Fruit fly (Drosophila melanogaster) whole organism, adult: ENCODE data around the gene CG3062.

Experiments used
- CG11617 ChIP-seq: fragments of 200-800 bp; sonication (Bioruptor generic); optimal IDR thresholded peaks from 2 replicates; lab custom pipeline; 2017; ENCODE audit warnings: mild to moderate bottlenecking, missing biosample characterization, missing genetic modification reagents, missing genetic modification characterization
- CG33017 ChIP-seq: fragments of 200-800 bp; sonication (Bioruptor generic); optimal IDR thresholded peaks from 2 replicates; lab custom pipeline; 2018; ENCODE audit warnings: missing biosample characterization, mild to moderate bottlenecking, missing genetic modification characterization, moderate library complexity
- CG7101 ChIP-seq: fragments of 200-800 bp; sonication (Bioruptor generic); optimal IDR thresholded peaks from 2 replicates; lab custom pipeline; 2018; ENCODE audit warnings: missing biosample characterization, mild to moderate bottlenecking, missing genetic modification characterization, moderate library complexity
- Hr96 ChIP-seq: fragments of 200-800 bp; sonication (Bioruptor generic); optimal IDR thresholded peaks from 2 replicates; lab custom pipeline; 2016; ENCODE audit warnings: missing biosample characterization, missing genetic modification characterization
- Mnt ChIP-seq: fragments of 200-800 bp; sonication (Bioruptor generic); optimal IDR thresholded peaks from 2 replicates; lab custom pipeline; 2016; ENCODE audit warnings: missing biosample characterization, mild to moderate bottlenecking, missing genetic modification characterization
- bab1 ChIP-seq: fragments of 200-800 bp; sonication (Bioruptor generic); optimal IDR thresholded peaks from 3 replicates; lab custom pipeline; 2019; ENCODE audit warnings: missing biosample characterization, mild to moderate bottlenecking, missing genetic modification characterization, moderate library complexity
- cnc ChIP-seq, 2 experiments: fragments of >200 bp; optimal IDR thresholded peaks; 2 replicates each; lab custom pipeline; 2017
- pad ChIP-seq: fragments of 200-800 bp; sonication (Bioruptor generic); optimal IDR thresholded peaks from 3 replicates; lab custom pipeline; 2017; ENCODE audit warnings: missing biosample characterization, missing genetic modification characterization, mild to moderate bottlenecking, moderate library complexity, missing genetic modification reagents

DNA sequence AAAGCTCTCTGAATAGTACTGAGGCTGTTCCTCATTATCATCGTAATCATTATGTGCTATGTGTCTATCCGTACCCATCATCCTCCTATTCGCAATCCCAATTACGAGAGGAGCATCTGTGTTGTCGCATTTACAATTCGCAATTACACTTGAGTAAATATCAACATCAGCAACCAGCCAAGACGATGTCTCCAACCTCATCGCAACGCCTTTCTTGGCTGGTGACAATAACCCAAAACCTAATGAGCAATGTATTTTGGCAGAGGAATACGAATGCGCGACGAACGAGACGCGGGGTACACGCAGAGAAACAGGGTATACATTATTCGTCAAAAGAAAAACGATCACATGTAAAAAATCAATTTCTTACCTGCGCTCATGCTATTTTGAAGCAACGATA lies 34.2 kb downstream of the CG3062 start:
- TF ChIP-seq cnc (optimal IDR thresholded peaks at IDR 0.05; lab: Kevin White, UChicago) (no peak), CG11617 (GFP tag; lab: Kevin White, UChicago) (no peak), CG33017 (no peak), Mnt (GFP tag; lab: Kevin White, UChicago) (peak; percentile 35), Hr96 (GFP tag; lab: Kevin White, UChicago) (no peak), pad (peak; percentile 28), CG7101 (tag; lab: Kevin White, UChicago) (peak; percentile 67), bab1 (GFP tag; lab: Kevin White, UChicago) (no peak)
